Worm (Caenorhabditis elegans) whole organism, young adult: ENCODE results near the gene cyn-10.
A peak's percentile ranks its signal among the peaks of the same experiment; 100 is the strongest.

Experiments used
- B0336.3 ChIP-seq: fragments of 200-800 bp; sonication (Bioruptor generic); IDR thresholded peaks from 2 replicates; pipeline ENCODE4 v1.3.6; 2022; ENCODE audit warnings: missing genetic modification characterization, missing compliant biosample characterization
- C06A6.2 ChIP-seq: fragments of 200-800 bp; sonication (Bioruptor generic); conservative IDR thresholded peaks from 2 replicates; pipeline ENCODE4 v1.3.6; 2022; ENCODE audit warnings: missing genetic modification characterization, missing compliant biosample characterization
- D2030.7 ChIP-seq: fragments of 200-800 bp; sonication (Bioruptor generic); IDR thresholded peaks from 2 replicates; pipeline ENCODE4 v1.3.6; 2022; ENCODE audit warnings: missing genetic modification reagents, missing genetic modification characterization, missing compliant biosample characterization
- F10E7.11 ChIP-seq: sonication (generic microtip); optimal IDR thresholded peaks from 2 replicates; lab custom pipeline; 2017; ENCODE audit warnings: mild to moderate bottlenecking, missing genetic modification characterization, moderate library complexity, missing compliant biosample characterization
- F22D6.2 ChIP-seq: sonication (generic microtip); optimal IDR thresholded peaks from 2 replicates; lab custom pipeline; 2016; ENCODE audit warnings: mild to moderate bottlenecking, missing genetic modification characterization, missing compliant biosample characterization
- F37B4.10 ChIP-seq: fragments of 200-800 bp; sonication (Bioruptor generic); IDR thresholded peaks from 2 replicates; pipeline ENCODE4 v1.3.6; 2022; ENCODE audit warnings: missing genetic modification characterization, missing compliant biosample characterization
- F52B5.7 ChIP-seq: sonication (generic microtip); optimal IDR thresholded peaks from 2 replicates; lab custom pipeline; 2016; ENCODE audit warnings: mild to moderate bottlenecking, missing genetic modification characterization, missing compliant biosample characterization
- Y53F4B.3 ChIP-seq: fragments of 200-800 bp; sonication (Bioruptor generic); IDR thresholded peaks from 2 replicates; pipeline ENCODE4 v1.3.6; 2022; ENCODE audit warnings: missing genetic modification reagents, missing genetic modification characterization, missing compliant biosample characterization
- ZK185.1 ChIP-seq: sonication (generic microtip); optimal IDR thresholded peaks from 2 replicates; lab custom pipeline; 2016; ENCODE audit warnings: mild to moderate bottlenecking, missing genetic modification characterization, missing compliant biosample characterization; ENCODE audit not compliant: poor library complexity, severe bottlenecking
- akir-1 ChIP-seq: fragments of 200-800 bp; sonication (Bioruptor generic); optimal IDR thresholded peaks from 2 replicates; lab custom pipeline; 2018; ENCODE audit warnings: mild to moderate bottlenecking, missing genetic modification characterization, moderate library complexity, missing compliant biosample characterization
- ama-1 ChIP-seq, 3 experiments: fragments of 150-350 bp in 1 of 3; sonication (generic microtip) in 2 of 3; optimal IDR thresholded peaks; 2 replicates each; lab custom pipeline; 2014 to 2018; ENCODE audit warnings: missing biosample characterization in 2 of 3, missing genetic modification characterization in 2 of 3, missing genetic modification reagents in 2 of 3
- atf-7 ChIP-seq: sonication (generic microtip); optimal IDR thresholded peaks from 2 replicates; lab custom pipeline; 2017; ENCODE audit warnings: mild to moderate bottlenecking, missing genetic modification characterization, missing compliant biosample characterization
- ccch-3 ChIP-seq: fragments of 200-800 bp; sonication (Bioruptor generic); optimal IDR thresholded peaks from 2 replicates; lab custom pipeline; 2018; ENCODE audit warnings: mild to moderate bottlenecking, missing genetic modification characterization, missing compliant biosample characterization
- cebp-1 ChIP-seq, 2 experiments: fragments of 200-800 bp in 1 of 2; sonication (Bioruptor generic) in 1 of 2; sonication (generic microtip) in 1 of 2; IDR thresholded peaks in 1 of 2; optimal IDR thresholded peaks in 1 of 2; 2 replicates each; pipeline versions ENCODE4 v1.3.6 to Lab custom; 2017 to 2022; ENCODE audit warnings: missing compliant biosample characterization in 2 of 2, missing genetic modification characterization in 2 of 2, mild to moderate bottlenecking in 1 of 2, missing genetic modification reagents in 1 of 2, moderate library complexity in 1 of 2
- cebp-2 ChIP-seq: fragments of 200-800 bp; sonication (Bioruptor generic); IDR thresholded peaks from 2 replicates; pipeline ENCODE4 v1.3.6; 2022; ENCODE audit warnings: missing genetic modification characterization, missing compliant biosample characterization
- ceh-27 ChIP-seq: fragments of 200-800 bp; sonication (Bioruptor generic); optimal IDR thresholded peaks from 2 replicates; lab custom pipeline; 2018; ENCODE audit warnings: mild to moderate bottlenecking, missing genetic modification characterization, moderate library complexity, missing compliant biosample characterization
- ceh-40 ChIP-seq: fragments of 200-800 bp; sonication (Bioruptor generic); IDR thresholded peaks from 2 replicates; pipeline ENCODE4 v1.3.6; 2022; ENCODE audit warnings: missing genetic modification characterization, missing compliant biosample characterization
- ceh-79 ChIP-seq: sonication (generic microtip); optimal IDR thresholded peaks from 2 replicates; lab custom pipeline; 2017; ENCODE audit warnings: mild to moderate bottlenecking, missing genetic modification characterization, missing compliant biosample characterization
- chd-7 ChIP-seq: sonication (generic microtip); optimal IDR thresholded peaks from 2 replicates; lab custom pipeline; 2016; ENCODE audit warnings: mild to moderate bottlenecking, missing genetic modification characterization, moderate library complexity, missing compliant biosample characterization
- fkh-3 ChIP-seq: sonication (generic microtip); optimal IDR thresholded peaks from 2 replicates; lab custom pipeline; 2016; ENCODE audit warnings: mild to moderate bottlenecking, missing genetic modification characterization, missing compliant biosample characterization
- hmg-1.2 ChIP-seq: fragments of 200-800 bp; sonication (Bioruptor generic); IDR thresholded peaks from 2 replicates; pipeline ENCODE4 v1.3.6; 2022; ENCODE audit warnings: missing genetic modification reagents, missing genetic modification characterization, missing compliant biosample characterization
- let-526 ChIP-seq: fragments of 200-800 bp; sonication (Bioruptor generic); IDR thresholded peaks from 2 replicates; pipeline ENCODE4 v1.3.6; 2022; ENCODE audit warnings: missing genetic modification reagents, missing genetic modification characterization, missing compliant biosample characterization
- lin-35 ChIP-seq, 3 experiments: fragments of 150-350 bp in 2 of 3; sonication (generic microtip) in 1 of 3; optimal IDR thresholded peaks; 2 replicates each; lab custom pipeline; 2014 to 2018; ENCODE audit warnings: missing biosample characterization in 3 of 3, missing genetic modification characterization in 3 of 3, missing genetic modification reagents in 3 of 3
- lin-40 ChIP-seq: sonication (generic microtip); optimal IDR thresholded peaks from 2 replicates; lab custom pipeline; 2016; ENCODE audit warnings: missing genetic modification characterization, mild to moderate bottlenecking, missing compliant biosample characterization, missing genotype, missing genetic modification reagents
- madf-6 ChIP-seq: fragments of 200-800 bp; sonication (Bioruptor generic); IDR thresholded peaks from 2 replicates; pipeline ENCODE4 v1.3.6; 2022; ENCODE audit warnings: missing genetic modification reagents, missing genetic modification characterization, missing compliant biosample characterization
- mcd-1 ChIP-seq: fragments of 200-800 bp; sonication (Bioruptor generic); IDR thresholded peaks from 2 replicates; pipeline ENCODE4 v1.3.6; 2022; ENCODE audit warnings: missing genetic modification reagents, missing genetic modification characterization, missing compliant biosample characterization
- mel-28 ChIP-seq: sonication (generic microtip); optimal IDR thresholded peaks from 2 replicates; lab custom pipeline; 2016; ENCODE audit warnings: borderline replicate concordance, mild to moderate bottlenecking, missing genetic modification characterization, missing compliant biosample characterization
- mxl-1 ChIP-seq: sonication (generic microtip); optimal IDR thresholded peaks from 2 replicates; lab custom pipeline; 2016; ENCODE audit warnings: missing genetic modification characterization, missing compliant biosample characterization
- nfyb-1 ChIP-seq: fragments of 200-800 bp; sonication (Bioruptor generic); IDR thresholded peaks from 2 replicates; pipeline ENCODE4 v1.3.6; 2022; ENCODE audit warnings: missing genetic modification reagents, missing genetic modification characterization, missing compliant biosample characterization
- somi-1 ChIP-seq: fragments of 200-800 bp; sonication (Bioruptor generic); optimal IDR thresholded peaks from 2 replicates; lab custom pipeline; 2018; ENCODE audit warnings: mild to moderate bottlenecking, missing genetic modification characterization, missing compliant biosample characterization
- zim-3 ChIP-seq: sonication (generic microtip); optimal IDR thresholded peaks from 2 replicates; lab custom pipeline; 2017; ENCODE audit warnings: mild to moderate bottlenecking, missing genetic modification characterization, moderate library complexity, missing compliant biosample characterization
- ztf-18 ChIP-seq: sonication (generic microtip); optimal IDR thresholded peaks from 2 replicates; lab custom pipeline; 2016; ENCODE audit warnings: missing genotype, mild to moderate bottlenecking, missing genetic modification characterization, missing compliant biosample characterization
- ztf-25 ChIP-seq: fragments of 200-800 bp; sonication (Bioruptor generic); IDR thresholded peaks from 2 replicates; pipeline ENCODE4 v1.3.6; 2022; ENCODE audit warnings: missing genetic modification reagents, missing genetic modification characterization, missing compliant biosample characterization

The cyn-10 gene

DNA sequence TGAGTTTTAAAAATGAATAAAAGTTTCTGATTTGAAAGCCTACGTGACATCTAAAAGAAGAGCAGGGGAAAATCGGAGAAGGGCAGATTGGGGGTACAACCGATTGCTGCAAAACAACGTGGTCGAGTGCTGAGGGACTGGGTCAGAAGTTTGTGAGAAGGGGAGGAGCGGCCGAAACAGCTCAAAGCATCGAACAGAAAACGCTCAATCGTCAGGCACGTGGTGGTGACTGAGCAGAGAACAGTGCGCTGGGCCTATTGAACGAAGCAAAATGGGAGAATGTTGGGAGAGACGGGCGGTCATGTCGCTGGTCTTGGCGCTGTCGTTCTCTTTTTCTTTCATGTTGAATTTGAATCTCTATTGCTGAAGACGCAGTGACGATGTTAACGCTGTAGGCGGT is 22.0 kb downstream of the cyn-10 start (continued):
- TF ChIP-seq cebp-1 (GFP tag; IDR thresholded peaks at IDR 0.05; lab: Robert Waterston, UW) (no peak), cebp-1 (tag; optimal IDR thresholded peaks at IDR 0.05; lab: Kevin White, UChicago) (peak; percentile 75), ztf-25 (GFP tag; lab: Robert Waterston, UW) (no peak), F22D6.2 (tag; lab: Kevin White, UChicago) (peak; percentile 9), atf-7 (tag; lab: Kevin White, UChicago) (no peak)

DNA sequence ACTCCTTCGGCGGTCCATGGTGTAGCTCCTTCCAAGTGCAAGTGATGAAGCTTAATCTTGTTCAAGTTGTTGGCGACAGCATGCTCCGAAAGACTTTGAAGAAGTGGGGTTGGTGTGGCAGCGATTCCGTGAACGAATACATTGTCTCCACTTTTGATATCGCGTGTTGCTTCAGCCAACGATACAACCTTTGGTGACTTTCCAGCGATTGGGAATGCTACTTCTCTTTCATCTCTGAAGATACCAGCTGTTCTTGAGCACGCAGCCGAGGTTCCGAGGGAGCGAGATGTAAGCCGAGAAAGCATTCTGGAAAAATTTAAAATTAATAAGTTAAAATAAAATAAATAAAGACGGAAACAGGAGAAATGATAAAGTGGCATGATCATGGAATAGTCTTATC is 23.1 kb downstream of the cyn-10 start, which contains the start of gene acer-1:
Gene acer-1 (minus strand): TSS at position 306 of the 400 bp plus-strand sequence.
- TF ChIP-seq ceh-79 (tag; lab: Kevin White, UChicago) = no peak
- TF ChIP-seq cebp-1 (GFP tag; IDR thresholded peaks at IDR 0.05; lab: Robert Waterston, UW) = no peak
- TF ChIP-seq cebp-1 (tag; optimal IDR thresholded peaks at IDR 0.05; lab: Kevin White, UChicago) = peak; percentile 1
- TF ChIP-seq D2030.7 (GFP tag; lab: Robert Waterston, UW) = no peak
- TF ChIP-seq nfyb-1 = peak; percentile 8; the same call in 1 of the 2 replicates
- TF ChIP-seq ccch-3 = no peak
- TF ChIP-seq akir-1 (GFP tag; lab: Kevin White, UChicago) = no peak
- 0 out of 2 replicates have a peak, but pooled peaks have one; percentile 16 for TF ChIP-seq mcd-1 (GFP tag; lab: Robert Waterston, UW)
- no peak for TF ChIP-seq lin-40
- no peak for TF ChIP-seq ceh-27
- 0 out of 2 replicates have a peak, but pooled peaks have one; percentile 6 for TF ChIP-seq cebp-2 (GFP tag; lab: Robert Waterston, UW)
- no peak for TF ChIP-seq mxl-1 (tag; lab: Kevin White, UChicago)
- no peak for TF ChIP-seq mel-28 (tag; lab: Kevin White, UChicago)
- peak; percentile 53 for TF ChIP-seq zim-3 (tag; lab: Kevin White, UChicago)
- TF ChIP-seq let-526 (GFP tag; lab: Robert Waterston, UW) = no peak
- peak; percentile 9 for TF ChIP-seq F10E7.11
- TF ChIP-seq ama-1 (optimal IDR thresholded peaks at IDR 0.05; lab: Kevin White, UChicago) = peak; percentile 88
- TF ChIP-seq ama-1 (GFP tag; optimal IDR thresholded peaks at IDR 0.05; lab: Kevin White, UChicago) = no peak
- TF ChIP-seq F52B5.7 (tag; lab: Kevin White, UChicago) = peak; percentile 26
- no peak for TF ChIP-seq chd-7 (tag; lab: Kevin White, UChicago)
- no peak for TF ChIP-seq ztf-18 (tag; lab: Kevin White, UChicago)

DNA sequence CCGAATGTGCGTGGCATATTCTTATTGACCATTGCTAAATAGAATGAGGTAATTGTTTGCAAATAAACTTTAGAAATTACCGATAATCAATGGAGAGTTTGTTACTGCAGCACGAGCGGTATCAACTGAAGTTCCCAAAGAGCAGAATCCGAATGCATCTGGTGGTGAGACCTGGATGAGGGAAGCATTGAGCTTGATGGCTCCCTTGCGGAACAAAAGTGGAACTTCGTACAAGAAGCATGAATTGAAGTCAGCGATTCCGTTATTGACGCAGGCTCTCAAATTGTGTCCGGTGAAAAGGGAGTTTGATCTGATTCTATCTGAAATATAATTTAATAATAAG is 23.6 kb downstream of the cyn-10 start:
- TF ChIP-seq cebp-1 (GFP tag; IDR thresholded peaks at IDR 0.05; lab: Robert Waterston, UW) = no peak
- TF ChIP-seq cebp-1 (tag; optimal IDR thresholded peaks at IDR 0.05; lab: Kevin White, UChicago) = no peak
- TF ChIP-seq Y53F4B.3 = no peak
- TF ChIP-seq nfyb-1 = peak; percentile 46; the same call in 1 of the 2 replicates
- 0 out of 2 replicates have a peak, but pooled peaks have one; percentile 70 for TF ChIP-seq F37B4.10 (GFP tag; lab: Robert Waterston, UW)
- peak; percentile 33 for TF ChIP-seq fkh-3 (tag; lab: Kevin White, UChicago)
- peak; percentile 94 for TF ChIP-seq ama-1 (optimal IDR thresholded peaks at IDR 0.05; lab: Kevin White, UChicago)
- TF ChIP-seq ama-1 (GFP tag; optimal IDR thresholded peaks at IDR 0.05; lab: Kevin White, UChicago) = no peak
- TF ChIP-seq ceh-79 (tag; lab: Kevin White, UChicago) = no peak
- TF ChIP-seq ZK185.1 (tag; lab: Kevin White, UChicago) = no peak
- TF ChIP-seq ceh-40 (GFP tag; lab: Robert Waterston, UW) = no peak
- peak; percentile 43 for TF ChIP-seq somi-1 (GFP tag; lab: Kevin White, UChicago)
- TF ChIP-seq mel-28 (tag; lab: Kevin White, UChicago) = no peak
- 0 out of 2 replicates have a peak, but pooled peaks have one; percentile 12 for TF ChIP-seq C06A6.2 (GFP tag; lab: Robert Waterston, UW)
- TF ChIP-seq, all 124 proteins: peak for 6

ce11 chrII:6888661-6889579 is 24.2 kb downstream of the cyn-10 start:
- no peak for TF ChIP-seq madf-6 (GFP tag; lab: Robert Waterston, UW)
- 0 out of 2 replicates have a peak, but pooled peaks have one; percentile 39 for TF ChIP-seq B0336.3
- TF ChIP-seq ZK185.1 (tag; lab: Kevin White, UChicago) = peak; percentile 33
- no peak for TF ChIP-seq ztf-25 (GFP tag; lab: Robert Waterston, UW)
- TF ChIP-seq ama-1 (optimal IDR thresholded peaks at IDR 0.05; lab: Kevin White, UChicago) = peak; percentile 88
- TF ChIP-seq ama-1 (GFP tag; optimal IDR thresholded peaks at IDR 0.05; lab: Kevin White, UChicago) = no peak
- TF ChIP-seq hmg-1.2 = 0 out of 2 replicates have a peak, but pooled peaks have one; percentile 4
- TF ChIP-seq lin-35 (GFP tag; optimal IDR thresholded peaks at IDR 0.05; lab: Kevin White, UChicago) = peak in 1 of 3 experiments; percentile 46
